Worm (Caenorhabditis elegans) whole organism, dauer: Measurements from ENCODE around the gene W09G12.8.

Experiments used
- unc-62 ChIP-seq: sonication (generic microtip); optimal IDR thresholded peaks from 2 replicates; lab custom pipeline; 2017; ENCODE audit warnings: missing biosample characterization, missing genetic modification reagents, missing genetic modification characterization

Gene W09G12.8

ce11 chrIV:1224781-1225180 is 1.2 kb upstream of the W09G12.8 start:
- no peak for TF ChIP-seq unc-62

ce11 chrIV:1228675-1229130 is 2.7 kb downstream of the W09G12.8 start, which contains the start of gene W09G12.7:
Gene W09G12.7, plus strand, starts transcription at chrIV:1229080.
- TF ChIP-seq unc-62: no peak

ce11 chrIV:1231589-1231988 is 5.6 kb downstream of the W09G12.8 start, which contains the start of gene W09G12.6:
Gene W09G12.6, plus strand, starts transcription at chrIV:1231889.
- no peak for TF ChIP-seq unc-62

- no peak for TF ChIP-seq unc-62
Measured at ce11 chrIV:1232419-1233145, 6.6 kb downstream of the W09G12.8 start.

- no peak for TF ChIP-seq unc-62
Measured at ce11 chrIV:1234780-1235179, 8.8 kb downstream of the W09G12.8 start.

- no peak for TF ChIP-seq unc-62
Measured at ce11 chrIV:1235785-1236184, 9.8 kb downstream of the W09G12.8 start.

ce11 chrIV:1238147-1238546 is 12.2 kb downstream of the W09G12.8 start:
- TF ChIP-seq unc-62: no peak

- TF ChIP-seq unc-62: no peak
Measured at ce11 chrIV:1239686-1240085, 13.7 kb downstream of the W09G12.8 start, which contains the start of gene F38A1.8. Gene F38A1.8, minus strand, starts transcription at chrIV:1239852.

ce11 chrIV:1243295-1243694 is 17.3 kb downstream of the W09G12.8 start, which contains the start of gene F38A1.15:
Gene F38A1.15, minus strand, starts transcription at chrIV:1243395.
- TF ChIP-seq unc-62: no peak

- no peak for TF ChIP-seq unc-62
Measured at ce11 chrIV:1245244-1245643, 19.3 kb downstream of the W09G12.8 start, which contains the start of gene F38A1.9. Gene F38A1.9, minus strand, starts transcription at chrIV:1245344.

ce11 chrIV:1246762-1247436 is 20.9 kb downstream of the W09G12.8 start, which contains the start of the genes clec-165 and F38A1.11:
Gene clec-165, minus strand, starts transcription at chrIV:1246886.
Gene F38A1.11, plus strand, starts transcription at chrIV:1247386.
- TF ChIP-seq unc-62: no peak

ce11 chrIV:1251242-1251911 is 25.4 kb downstream of the W09G12.8 start, which contains the start of the genes clec-166 and F38A1.6:
Gene clec-166, minus strand, starts transcription at chrIV:1251342.
Gene F38A1.6, plus strand, starts transcription at chrIV:1251861.
- TF ChIP-seq unc-62: no peak

ce11 chrIV:1255632-1256031 is 29.6 kb downstream of the W09G12.8 start, which contains the start of gene clec-167:
Gene clec-167, minus strand, starts transcription at chrIV:1255732.
- TF ChIP-seq unc-62: no peak

- no peak for TF ChIP-seq unc-62
Measured at ce11 chrIV:1256723-1257122, 30.7 kb downstream of the W09G12.8 start, which contains the start of gene clec-168. Gene clec-168, plus strand, starts transcription at chrIV:1256969.

ce11 chrIV:1260474-1260873 is 34.5 kb downstream of the W09G12.8 start:
- no peak for TF ChIP-seq unc-62

- no peak for TF ChIP-seq unc-62
Measured at ce11 chrIV:1261024-1261423, 35.0 kb downstream of the W09G12.8 start, which contains the start of gene clec-169. Gene clec-169, plus strand, starts transcription at chrIV:1261324.

- no peak for TF ChIP-seq unc-62
Measured at ce11 chrIV:1261930-1262329, 35.9 kb downstream of the W09G12.8 start.
